Worm (Caenorhabditis elegans) whole organism, early embryonic: Measurements from ENCODE around the gene F20G2.2.

Source experiments
- ama-1 ChIP-seq: fragments of 150-350 bp; optimal IDR thresholded peaks from 2 replicates; lab custom pipeline; 2014
- hmg-4 ChIP-seq: fragments of 200-800 bp; sonication (Bioruptor generic); optimal IDR thresholded peaks from 2 replicates; lab custom pipeline; 2018; ENCODE audit warnings: mild to moderate bottlenecking, missing genetic modification characterization, missing compliant biosample characterization
- hnd-1 ChIP-seq: sonication (generic microtip); optimal IDR thresholded peaks from 2 replicates; lab custom pipeline; 2016; ENCODE audit warnings: missing genetic modification characterization, missing compliant biosample characterization
- pes-1 ChIP-seq: fragments of 200-800 bp; sonication (Bioruptor generic); IDR thresholded peaks from 2 replicates; pipeline ENCODE4 v1.3.6; 2022; ENCODE audit warnings: missing genetic modification reagents, missing genetic modification characterization, missing compliant biosample characterization
- tbx-37 ChIP-seq: fragments of 200-800 bp; sonication (Bioruptor generic); conservative IDR thresholded peaks from 2 replicates; pipeline ENCODE4 v1.3.6; 2022; ENCODE audit warnings: missing genetic modification reagents, missing genetic modification characterization, missing compliant biosample characterization

DNA sequence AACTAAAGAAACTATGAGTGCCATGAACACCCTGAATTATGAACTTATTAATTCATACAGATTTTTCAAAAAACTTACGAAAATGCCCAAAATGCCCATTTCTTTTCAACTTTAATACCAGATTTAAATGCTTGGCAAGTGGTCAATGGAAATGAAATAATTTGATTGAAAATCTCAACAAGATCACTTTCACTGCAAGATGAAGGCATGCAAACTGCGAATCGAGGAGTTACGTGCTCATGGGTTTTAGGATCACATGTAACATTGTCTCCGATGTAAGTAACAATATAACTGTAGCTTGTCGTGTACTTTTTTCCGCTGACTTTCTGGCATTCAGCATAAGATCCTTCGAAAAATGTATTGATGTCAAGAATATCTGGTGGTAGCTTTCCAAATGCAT is 24.7 kb upstream of the F20G2.2 start:
- TF ChIP-seq hnd-1 (tag; lab: Kevin White, UChicago) = no peak
- no peak for TF ChIP-seq pes-1 (GFP tag; lab: Robert Waterston, UW)
- no peak for TF ChIP-seq ama-1 (lab: Kevin White, UChicago)
- TF ChIP-seq hmg-4 (GFP tag; lab: Kevin White, UChicago) = no peak
- no peak for TF ChIP-seq tbx-37 (GFP tag; lab: Robert Waterston, UW)
